Fruit fly (Drosophila melanogaster) whole organism, embryonic: ENCODE measurements around the gene Pdh.
A peak's percentile ranks its signal among the peaks of the same experiment; 100 is the strongest.

Source experiments
- Ada2b ChIP-seq: fragments of 200-800 bp; sonication (Bioruptor generic); IDR thresholded peaks from 2 replicates; pipeline ENCODE4 v1.3.6; 2022; ENCODE audit warnings: missing biosample characterization, missing genetic modification characterization
- Awh ChIP-seq: fragments of 200-800 bp; sonication (Bioruptor generic); IDR thresholded peaks from 2 replicates; pipeline ENCODE4, ENCODE4 v1.3.6; 2022; ENCODE audit warnings: missing biosample characterization, missing genetic modification characterization
- BtbVII ChIP-seq: fragments of 200-800 bp; sonication (Bioruptor generic); optimal IDR thresholded peaks from 3 replicates; lab custom pipeline; 2017; ENCODE audit warnings: missing biosample characterization, mild to moderate bottlenecking, missing genetic modification characterization
- CG10147 ChIP-seq: fragments of 200-800 bp; sonication (Bioruptor generic); optimal IDR thresholded peaks from 2 replicates; lab custom pipeline; 2019; ENCODE audit warnings: missing biosample characterization, mild to moderate bottlenecking, missing genetic modification characterization, moderate library complexity
- CG10267 ChIP-seq: fragments of 200-800 bp; sonication (Bioruptor generic); optimal IDR thresholded peaks from 2 replicates; lab custom pipeline; 2018; ENCODE audit warnings: missing biosample characterization, mild to moderate bottlenecking, missing genetic modification characterization, moderate library complexity
- CG10565 ChIP-seq: fragments of 200-800 bp; sonication (Bioruptor generic); optimal IDR thresholded peaks from 3 replicates; lab custom pipeline; 2016; ENCODE audit warnings: missing biosample characterization, mild to moderate bottlenecking, missing genetic modification characterization
- CG11723 ChIP-seq: fragments of 200-800 bp; sonication (Bioruptor generic); optimal IDR thresholded peaks from 2 replicates; lab custom pipeline; 2017; ENCODE audit warnings: missing biosample characterization, mild to moderate bottlenecking, missing genetic modification characterization
- CG12744 ChIP-seq: fragments of 200-800 bp; sonication (Bioruptor generic); optimal IDR thresholded peaks from 2 replicates; lab custom pipeline; 2016; ENCODE audit warnings: missing biosample characterization, missing genetic modification characterization
- CG15011 ChIP-seq: fragments of 200-800 bp; sonication (Bioruptor generic); optimal IDR thresholded peaks from 3 replicates; lab custom pipeline; 2018; ENCODE audit warnings: missing biosample characterization, mild to moderate bottlenecking, missing genetic modification characterization
- CG17359 ChIP-seq: fragments of 200-800 bp; sonication (Bioruptor generic); optimal IDR thresholded peaks from 3 replicates; lab custom pipeline; 2018; ENCODE audit warnings: missing biosample characterization, mild to moderate bottlenecking, missing genetic modification characterization, moderate library complexity
- CG17912 ChIP-seq: fragments of 200-800 bp; sonication (Bioruptor generic); optimal IDR thresholded peaks from 2 replicates; lab custom pipeline; 2018; ENCODE audit warnings: missing biosample characterization, mild to moderate bottlenecking, missing genetic modification characterization
- CG18476 ChIP-seq: fragments of 200-800 bp; sonication (Bioruptor generic); optimal IDR thresholded peaks from 2 replicates; lab custom pipeline; 2016; ENCODE audit warnings: missing biosample characterization, mild to moderate bottlenecking, missing genetic modification characterization
- CG18619 ChIP-seq: fragments of 200-800 bp; sonication (Bioruptor generic); optimal IDR thresholded peaks from 3 replicates; lab custom pipeline; 2017; ENCODE audit warnings: missing biosample characterization, mild to moderate bottlenecking, missing genetic modification characterization
- CG31224 ChIP-seq: fragments of 200-800 bp; sonication (Bioruptor generic); IDR thresholded peaks from 2 replicates; pipeline ENCODE4 v1.3.6; 2022; ENCODE audit warnings: missing biosample characterization, missing genetic modification characterization
- CG31365 ChIP-seq: fragments of 200-800 bp; sonication (Bioruptor generic); optimal IDR thresholded peaks from 2 replicates; lab custom pipeline; 2018; ENCODE audit warnings: missing biosample characterization, mild to moderate bottlenecking, missing genetic modification characterization
- CG31441 ChIP-seq: fragments of 200-800 bp; sonication (Bioruptor generic); IDR thresholded peaks from 2 replicates; pipeline ENCODE4 v1.3.6; 2022; ENCODE audit warnings: missing biosample characterization, missing genetic modification characterization
- CG3163 ChIP-seq: fragments of 200-800 bp; sonication (Bioruptor generic); optimal IDR thresholded peaks from 3 replicates; lab custom pipeline; 2016; ENCODE audit warnings: missing biosample characterization, missing genetic modification characterization
- CG32772 ChIP-seq: fragments of 200-800 bp; sonication (Bioruptor generic); IDR thresholded peaks from 2 replicates; pipeline ENCODE4 v1.3.6; 2022; ENCODE audit warnings: missing biosample characterization, missing genetic modification characterization
- CG4707 ChIP-seq: fragments of 200-800 bp; sonication (Bioruptor generic); optimal IDR thresholded peaks from 2 replicates; lab custom pipeline; 2018; ENCODE audit warnings: missing biosample characterization, mild to moderate bottlenecking, missing genetic modification characterization, moderate library complexity
- CG4854 ChIP-seq: fragments of 200-800 bp; sonication (Bioruptor generic); optimal IDR thresholded peaks from 2 replicates; lab custom pipeline; 2016; ENCODE audit warnings: missing biosample characterization, missing genetic modification characterization, inconsistent platforms
- CG7839 ChIP-seq: fragments of 200-800 bp; sonication (Bioruptor generic); optimal IDR thresholded peaks from 3 replicates; lab custom pipeline; 2018; ENCODE audit warnings: missing biosample characterization, mild to moderate bottlenecking, missing genetic modification characterization, moderate library complexity
- CG8765 ChIP-seq: fragments of 200-800 bp; sonication (Bioruptor generic); IDR thresholded peaks from 2 replicates; pipeline ENCODE4 v1.3.6; 2022; ENCODE audit warnings: missing biosample characterization, missing genetic modification characterization
- D ChIP-seq, 2 experiments: fragments of 200-800 bp in 1 of 2; fragments of >200 bp in 1 of 2; sonication (Bioruptor generic) in 1 of 2; optimal IDR thresholded peaks; 2 replicates in 1 of 2; 3 replicates in 1 of 2; lab custom pipeline; 2017; ENCODE audit warnings: mild to moderate bottlenecking in 1 of 2, missing biosample characterization in 1 of 2, missing genetic modification characterization in 1 of 2, missing genetic modification reagents in 1 of 2
- Dip2 ChIP-seq: fragments of 200-800 bp; sonication (Bioruptor generic); IDR thresholded peaks from 2 replicates; pipeline ENCODE4 v1.3.6; 2022; ENCODE audit warnings: missing biosample characterization, missing genetic modification characterization
- Fer1 ChIP-seq: fragments of 200-800 bp; sonication (Bioruptor generic); optimal IDR thresholded peaks from 2 replicates; lab custom pipeline; 2017; ENCODE audit warnings: missing biosample characterization, mild to moderate bottlenecking, missing genetic modification characterization
- Gug ChIP-seq: fragments of 200-800 bp; sonication (Bioruptor generic); IDR thresholded peaks from 4 replicates; pipeline ENCODE4 v1.3.6; 2022; ENCODE audit warnings: missing biosample characterization, missing genetic modification characterization
- HmgD ChIP-seq: fragments of 200-800 bp; sonication (Bioruptor generic); optimal IDR thresholded peaks from 3 replicates; lab custom pipeline; 2016; ENCODE audit warnings: missing biosample characterization, missing genetic modification characterization
- Hmx ChIP-seq: fragments of 200-800 bp; sonication (Bioruptor generic); optimal IDR thresholded peaks from 2 replicates; lab custom pipeline; 2016; ENCODE audit warnings: missing biosample characterization, missing genetic modification characterization
- Hr39 ChIP-seq: fragments of >200 bp; optimal IDR thresholded peaks from 2 replicates; lab custom pipeline; 2017
- Lim3 ChIP-seq: fragments of 200-800 bp; sonication (Bioruptor generic); IDR thresholded peaks from 2 replicates; pipeline ENCODE4 v1.3.6; 2022; ENCODE audit warnings: missing biosample characterization, missing genetic modification characterization
- MTF-1 ChIP-seq: fragments of 200-800 bp; sonication (Bioruptor generic); optimal IDR thresholded peaks from 2 replicates; lab custom pipeline; 2018; ENCODE audit warnings: missing biosample characterization, mild to moderate bottlenecking, missing genetic modification characterization, borderline replicate concordance
- NfI ChIP-seq: fragments of 200-800 bp; sonication (Bioruptor generic); optimal IDR thresholded peaks from 3 replicates; lab custom pipeline; 2018; ENCODE audit warnings: missing biosample characterization, mild to moderate bottlenecking, missing genetic modification characterization, moderate library complexity
- ash1 ChIP-seq: fragments of 200-800 bp; sonication (Bioruptor generic); optimal IDR thresholded peaks from 2 replicates; lab custom pipeline; 2018; ENCODE audit warnings: missing biosample characterization, mild to moderate bottlenecking, missing genetic modification characterization
- bab2 ChIP-seq: fragments of 200-800 bp; sonication (Bioruptor generic); optimal IDR thresholded peaks from 2 replicates; lab custom pipeline; 2016; ENCODE audit warnings: missing biosample characterization, missing genetic modification characterization
- bcd ChIP-seq: fragments of 200-800 bp; sonication (Bioruptor generic); optimal IDR thresholded peaks from 2 replicates; lab custom pipeline; 2017; ENCODE audit warnings: missing biosample characterization, mild to moderate bottlenecking, missing genetic modification characterization
- corto ChIP-seq: fragments of 200-800 bp; sonication (Bioruptor generic); optimal IDR thresholded peaks from 2 replicates; lab custom pipeline; 2016; ENCODE audit warnings: missing biosample characterization, mild to moderate bottlenecking, missing genetic modification characterization, moderate library complexity
- en ChIP-seq: fragments of 200-800 bp; sonication (Bioruptor generic); optimal IDR thresholded peaks from 2 replicates; lab custom pipeline; 2016; ENCODE audit warnings: missing biosample characterization, missing genetic modification characterization
- eve ChIP-seq, 2 experiments: fragments of >200 bp; optimal IDR thresholded peaks; 2 replicates each; lab custom pipeline; 2017; ENCODE audit warnings: missing biosample characterization in 2 of 2, missing genetic modification characterization in 2 of 2
- fd102C ChIP-seq: fragments of 200-800 bp; sonication (Bioruptor generic); optimal IDR thresholded peaks from 2 replicates; lab custom pipeline; 2018; ENCODE audit warnings: missing biosample characterization, mild to moderate bottlenecking, missing genetic modification characterization, moderate library complexity
- gfzf ChIP-seq: fragments of 200-800 bp; sonication (Bioruptor generic); optimal IDR thresholded peaks from 2 replicates; lab custom pipeline; 2016; ENCODE audit warnings: missing biosample characterization, mild to moderate bottlenecking, missing genetic modification characterization, moderate library complexity
- inv ChIP-seq: fragments of 200-800 bp; sonication (Bioruptor generic); IDR thresholded peaks from 2 replicates; pipeline ENCODE4 v1.3.6; 2022; ENCODE audit warnings: missing biosample characterization, missing genetic modification characterization; ENCODE audit not compliant: partially characterized antibody
- klu ChIP-seq: fragments of 200-800 bp; sonication (Bioruptor generic); IDR thresholded peaks from 2 replicates; pipeline ENCODE4 v1.3.6; 2022; ENCODE audit warnings: missing biosample characterization, missing genetic modification characterization
- lilli ChIP-seq: fragments of 200-800 bp; sonication (Bioruptor generic); optimal IDR thresholded peaks from 3 replicates; lab custom pipeline; 2016; ENCODE audit warnings: missing biosample characterization, missing genetic modification characterization
- lov ChIP-seq, 2 experiments: fragments of 200-800 bp in 1 of 2; fragments of >200 bp in 1 of 2; sonication (Bioruptor generic) in 1 of 2; IDR thresholded peaks in 1 of 2; optimal IDR thresholded peaks in 1 of 2; 2 replicates in 1 of 2; 3 replicates in 1 of 2; pipeline versions ENCODE4 v1.3.6 to Lab custom; 2017 to 2022; ENCODE audit warnings: missing biosample characterization in 1 of 2, missing genetic modification characterization in 1 of 2
- pita ChIP-seq: fragments of 200-800 bp; sonication (Bioruptor generic); optimal IDR thresholded peaks from 2 replicates; lab custom pipeline; 2017; ENCODE audit warnings: missing biosample characterization, mild to moderate bottlenecking, missing genetic modification characterization
- repo ChIP-seq: fragments of 200-800 bp; sonication (Bioruptor generic); optimal IDR thresholded peaks from 2 replicates; lab custom pipeline; 2016; ENCODE audit warnings: missing biosample characterization, missing genetic modification characterization
- salm ChIP-seq: fragments of 200-800 bp; sonication (Bioruptor generic); optimal IDR thresholded peaks from 2 replicates; lab custom pipeline; 2018; ENCODE audit warnings: missing biosample characterization, mild to moderate bottlenecking, missing genetic modification characterization
- unc-4 ChIP-seq: fragments of 200-800 bp; sonication (Bioruptor generic); IDR thresholded peaks from 2 replicates; pipeline ENCODE4 v1.3.6; 2022; ENCODE audit warnings: missing biosample characterization, missing genetic modification characterization; ENCODE audit not compliant: partially characterized antibody
- usp ChIP-seq: fragments of >200 bp; optimal IDR thresholded peaks from 2 replicates; lab custom pipeline; 2017; ENCODE audit warnings: missing biosample characterization, missing genetic modification characterization

Gene Pdh

dm6 chr3L:16385880-16386584, 31.9 kb upstream of the Pdh start, which contains the start of the genes Agpat3 and RAF2 (continued):
- no peak for TF ChIP-seq D (optimal IDR thresholded peaks at IDR 0.05; lab: Kevin White, UChicago)
- TF ChIP-seq D (GFP tag; optimal IDR thresholded peaks at IDR 0.05; lab: Kevin White, UChicago) = no peak
- TF ChIP-seq eve (GFP tag; optimal IDR thresholded peaks at IDR 0.05; lab: Kevin White, UChicago) = no peak
- no peak for TF ChIP-seq CG12744
- no peak for TF ChIP-seq Awh (GFP tag; lab: Robert Waterston, UW)
- TF ChIP-seq CG31441 = peak; percentile 53
- no peak for TF ChIP-seq CG31224 (GFP tag; lab: Robert Waterston, UW)
- no peak for TF ChIP-seq Hmx (GFP tag; lab: Kevin White, UChicago)
- no peak for TF ChIP-seq CG4854
- no peak for TF ChIP-seq CG31365
- TF ChIP-seq Fer1 (GFP tag; lab: Kevin White, UChicago) = no peak
- TF ChIP-seq CG4707 (GFP tag; lab: Kevin White, UChicago) = no peak
- peak; percentile 30; the same call in 1 of the 2 replicates for TF ChIP-seq klu (GFP tag; lab: Robert Waterston, UW)
- no peak for TF ChIP-seq inv
- no peak for TF ChIP-seq HmgD (GFP tag; lab: Kevin White, UChicago)
- peak; percentile 80 for TF ChIP-seq gfzf (GFP tag; lab: Kevin White, UChicago)
- TF ChIP-seq Gug (GFP tag; lab: Robert Waterston, UW) = peak; percentile 31; the same call in 1 of the 4 replicates
- peak; percentile 35 for TF ChIP-seq CG17359
- no peak for TF ChIP-seq Dip2 (GFP tag; lab: Robert Waterston, UW)
- peak; percentile 54 for TF ChIP-seq CG10267
- no peak for TF ChIP-seq ash1
- TF ChIP-seq salm (tag; lab: Kevin White, UChicago) = no peak
- no peak for TF ChIP-seq fd102C (GFP tag; lab: Kevin White, UChicago)
- TF ChIP-seq repo (GFP tag; lab: Kevin White, UChicago) = no peak
- peak; percentile 11 for TF ChIP-seq corto
- no peak for TF ChIP-seq CG10565 (GFP tag; lab: Kevin White, UChicago)
- TF ChIP-seq NfI = peak; percentile 43
- peak; percentile 14 for TF ChIP-seq CG18476
- TF ChIP-seq bcd (GFP tag; lab: Kevin White, UChicago) = peak; percentile 36
- TF ChIP-seq CG32772 (GFP tag; lab: Robert Waterston, UW) = peak; percentile 65
- no peak for TF ChIP-seq CG17912
- TF ChIP-seq Hr39 (lab: Kevin White, UChicago) = no peak
- TF ChIP-seq lov (optimal IDR thresholded peaks at IDR 0.05; lab: Kevin White, UChicago) = no peak
- TF ChIP-seq lov (GFP tag; IDR thresholded peaks at IDR 0.05; lab: Robert Waterston, UW) = no peak
- TF ChIP-seq CG11723 (GFP tag; lab: Kevin White, UChicago) = no peak
- no peak for TF ChIP-seq CG18619 (GFP tag; lab: Kevin White, UChicago)
- TF ChIP-seq lilli = peak; percentile 56
- TF ChIP-seq en = no peak
- no peak for TF ChIP-seq unc-4
- TF ChIP-seq Lim3 (GFP tag; lab: Robert Waterston, UW) = no peak
- TF ChIP-seq CG15011 = peak; percentile 15
- no peak for TF ChIP-seq CG10147 (GFP tag; lab: Kevin White, UChicago)
- peak; percentile 57 for TF ChIP-seq CG7839
- 0 out of 2 replicates have a peak, but pooled peaks have one; percentile 25 for TF ChIP-seq CG8765
- peak; percentile 36 for TF ChIP-seq pita (GFP tag; lab: Kevin White, UChicago)
- TF ChIP-seq usp = no peak
- no peak for TF ChIP-seq CG3163 (GFP tag; lab: Kevin White, UChicago)
- TF ChIP-seq BtbVII (GFP tag; lab: Kevin White, UChicago) = no peak
- TF ChIP-seq bab2 (GFP tag; lab: Kevin White, UChicago) = peak; percentile 40
- TF ChIP-seq MTF-1 (GFP tag; lab: Kevin White, UChicago) = no peak
- TF ChIP-seq Ada2b (GFP tag; lab: Robert Waterston, UW) = no peak
